Worm (Caenorhabditis elegans) whole organism, early embryonic: ENCODE measurements around the gene uggt-1.
A peak's percentile ranks its signal among the peaks of the same experiment; 100 is the strongest.

Experiments used
- B0310.2 ChIP-seq: sonication (generic microtip); optimal IDR thresholded peaks from 2 replicates; lab custom pipeline; 2016; ENCODE audit warnings: mild to moderate bottlenecking, missing genetic modification characterization, missing compliant biosample characterization
- F13C5.2 ChIP-seq: sonication (generic microtip); optimal IDR thresholded peaks from 2 replicates; lab custom pipeline; 2017; ENCODE audit warnings: mild to moderate bottlenecking, missing genetic modification characterization, inconsistent platforms, missing compliant biosample characterization
- ama-1 ChIP-seq: fragments of 150-350 bp; optimal IDR thresholded peaks from 2 replicates; lab custom pipeline; 2014
- flt-1 ChIP-seq: fragments of 200-800 bp; sonication (Bioruptor generic); IDR thresholded peaks from 2 replicates; pipeline ENCODE4 v1.3.6; 2022; ENCODE audit warnings: missing genetic modification characterization, missing compliant biosample characterization
- hmbx-1 ChIP-seq: sonication (generic microtip); optimal IDR thresholded peaks from 2 replicates; lab custom pipeline; 2016; ENCODE audit warnings: mild to moderate bottlenecking, missing genetic modification characterization, missing compliant biosample characterization
- hmg-4 ChIP-seq: fragments of 200-800 bp; sonication (Bioruptor generic); optimal IDR thresholded peaks from 2 replicates; lab custom pipeline; 2018; ENCODE audit warnings: mild to moderate bottlenecking, missing genetic modification characterization, missing compliant biosample characterization
- hnd-1 ChIP-seq: sonication (generic microtip); optimal IDR thresholded peaks from 2 replicates; lab custom pipeline; 2016; ENCODE audit warnings: missing genetic modification characterization, missing compliant biosample characterization
- scrt-1 ChIP-seq: fragments of 200-800 bp; sonication (Bioruptor generic); IDR thresholded peaks from 2 replicates; pipeline ENCODE4 v1.3.6; 2022; ENCODE audit warnings: missing genetic modification characterization, missing compliant biosample characterization
- sea-1 ChIP-seq: fragments of 200-800 bp; sonication (Bioruptor generic); conservative IDR thresholded peaks from 2 replicates; pipeline ENCODE4 v1.3.6; 2022; ENCODE audit warnings: missing genetic modification characterization, missing compliant biosample characterization
- tbx-11 ChIP-seq: fragments of 200-800 bp; sonication (Bioruptor generic); IDR thresholded peaks from 2 replicates; pipeline ENCODE4 v1.3.6; 2022; ENCODE audit warnings: missing genetic modification characterization, missing compliant biosample characterization
- tbx-37 ChIP-seq: fragments of 200-800 bp; sonication (Bioruptor generic); conservative IDR thresholded peaks from 2 replicates; pipeline ENCODE4 v1.3.6; 2022; ENCODE audit warnings: missing genetic modification reagents, missing genetic modification characterization, missing compliant biosample characterization

DNA sequence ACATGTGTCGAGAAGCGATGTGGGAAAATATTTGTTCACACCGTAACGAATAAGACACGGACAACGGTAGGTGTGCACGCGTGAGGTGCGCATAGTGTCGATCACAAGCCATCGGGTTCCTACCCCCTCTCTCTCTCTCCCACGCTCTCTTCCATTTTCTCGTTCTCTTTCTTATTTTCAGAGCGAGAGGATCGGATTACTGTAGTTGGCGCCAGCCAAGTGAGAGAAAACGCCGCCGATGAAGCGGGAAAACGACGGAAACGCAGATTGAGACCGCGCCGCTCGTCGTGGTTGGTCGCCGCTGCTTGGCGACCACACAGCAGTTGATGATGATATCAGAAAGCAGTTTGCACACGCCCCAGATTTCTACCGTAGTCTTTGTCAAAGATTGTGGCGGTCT is 36.4 kb downstream of the uggt-1 start:
- TF ChIP-seq ama-1 (no peak), sea-1 (no peak), F13C5.2 (tag; lab: Kevin White, UChicago) (no peak), tbx-37 (GFP tag; lab: Robert Waterston, UW) (no peak), hmg-4 (peak; percentile 58), scrt-1 (GFP tag; lab: Robert Waterston, UW) (no peak), flt-1 (GFP tag; lab: Robert Waterston, UW) (no peak), tbx-11 (GFP tag; lab: Robert Waterston, UW) (no peak), hmbx-1 (tag; lab: Kevin White, UChicago) (no peak), B0310.2 (tag; lab: Kevin White, UChicago) (no peak), hnd-1 (tag; lab: Kevin White, UChicago) (no peak)
